Fruit fly (Drosophila melanogaster) whole organism, adult: Measurements from ENCODE around the gene Cyp9f2.

Experiments
- CG11617 ChIP-seq: fragments of 200-800 bp; sonication (Bioruptor generic); optimal IDR thresholded peaks from 2 replicates; lab custom pipeline; 2017; ENCODE audit warnings: mild to moderate bottlenecking, missing biosample characterization, missing genetic modification reagents, missing genetic modification characterization
- CG14711 ChIP-seq: fragments of 200-800 bp; sonication (Bioruptor generic); optimal IDR thresholded peaks from 2 replicates; lab custom pipeline; 2018; ENCODE audit warnings: missing biosample characterization, mild to moderate bottlenecking, missing genetic modification characterization, moderate library complexity
- CG5204 ChIP-seq: fragments of 200-800 bp; sonication (Bioruptor generic); optimal IDR thresholded peaks from 2 replicates; lab custom pipeline; 2016; ENCODE audit warnings: missing biosample characterization, missing genetic modification characterization
- CG7045 ChIP-seq: fragments of 200-800 bp; sonication (Bioruptor generic); optimal IDR thresholded peaks from 2 replicates; lab custom pipeline; 2017; ENCODE audit warnings: missing biosample characterization, mild to moderate bottlenecking, missing genetic modification characterization
- CG7101 ChIP-seq: fragments of 200-800 bp; sonication (Bioruptor generic); optimal IDR thresholded peaks from 2 replicates; lab custom pipeline; 2018; ENCODE audit warnings: missing biosample characterization, mild to moderate bottlenecking, missing genetic modification characterization, moderate library complexity
- kay ChIP-seq: fragments of 200-800 bp; sonication (Bioruptor generic); peaks from one replicate; lab custom pipeline; 2016; ENCODE audit warnings: missing biosample characterization, missing genetic modification characterization, borderline replicate concordance
- ovo ChIP-seq: fragments of 200-800 bp; sonication (Bioruptor generic); optimal IDR thresholded peaks from 2 replicates; lab custom pipeline; 2016; ENCODE audit warnings: missing biosample characterization, missing genetic modification characterization
- pad ChIP-seq: fragments of 200-800 bp; sonication (Bioruptor generic); optimal IDR thresholded peaks from 3 replicates; lab custom pipeline; 2017; ENCODE audit warnings: missing biosample characterization, missing genetic modification characterization, mild to moderate bottlenecking, moderate library complexity, missing genetic modification reagents
- tj ChIP-seq: fragments of 200-800 bp; sonication (Bioruptor generic); optimal IDR thresholded peaks from 3 replicates; lab custom pipeline; 2017; ENCODE audit warnings: missing biosample characterization, mild to moderate bottlenecking, missing genetic modification characterization, moderate library complexity

DNA sequence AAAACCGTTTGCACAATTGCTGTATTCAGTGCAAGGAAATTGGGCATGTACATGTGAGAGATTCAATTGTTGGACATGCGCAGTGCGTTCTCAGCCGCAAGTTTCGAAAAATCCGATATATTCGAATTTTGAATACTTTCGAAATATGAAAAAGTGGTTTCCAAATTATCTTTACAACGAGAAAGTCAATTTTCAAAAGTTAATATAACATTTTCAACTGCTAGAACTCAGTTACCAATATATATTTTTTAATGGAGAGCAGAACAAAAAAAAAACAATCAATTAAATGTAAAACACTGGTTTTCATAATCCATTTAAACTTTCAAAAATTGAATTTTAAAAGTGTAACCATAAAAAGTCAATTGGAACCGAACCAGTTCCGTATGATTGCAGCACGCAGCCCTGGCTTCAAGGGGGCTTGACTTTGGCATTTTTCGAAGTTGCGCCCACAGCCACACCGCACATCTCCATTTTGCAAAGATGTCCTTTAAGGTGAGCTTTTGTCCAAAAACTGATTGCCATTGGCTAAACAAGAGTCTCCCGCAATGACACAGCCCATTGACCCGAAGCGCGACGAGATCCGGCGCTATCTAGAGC lies 16.6 kb upstream of the Cyp9f2 start, which contains the start of the genes Scgbeta and CG17202:
- TF ChIP-seq CG7101 (tag; lab: Kevin White, UChicago) (peak; percentile 18), pad (GFP tag; lab: Kevin White, UChicago) (no peak), CG11617 (GFP tag; lab: Kevin White, UChicago) (peak; percentile 13), kay (no peak), CG7045 (GFP tag; lab: Kevin White, UChicago) (no peak), ovo (GFP tag; lab: Kevin White, UChicago) (no peak), CG14711 (tag; lab: Kevin White, UChicago) (no peak), CG5204 (no peak), tj (GFP tag; lab: Kevin White, UChicago) (no peak)
